Worm (Caenorhabditis elegans): ENCODE results near the gene sra-1.

- no peak for TF ChIP-seq pha-4 (tag; optimal IDR thresholded peaks at IDR 0.05)
- no peak for TF ChIP-seq sox-4 (tag; optimal IDR thresholded peaks at IDR 0.05)
- TF ChIP-seq elt-4 (tag; optimal IDR thresholded peaks at IDR 0.05), result no peak
- no peak for TF ChIP-seq ttx-3 (tag; optimal IDR thresholded peaks at IDR 0.05)
- no peak for TF ChIP-seq F13H6.1 (tag; optimal IDR thresholded peaks at IDR 0.05)
- TF ChIP-seq ceh-45 (GFP tag; IDR thresholded peaks at IDR 0.05), result no peak
- no peak for TF ChIP-seq C38D4.7 (GFP tag; optimal IDR thresholded peaks at IDR 0.05)
- no peak for TF ChIP-seq eyg-1 (tag; optimal IDR thresholded peaks at IDR 0.05)
- no peak for TF ChIP-seq nhr-11 (tag; optimal IDR thresholded peaks at IDR 0.05)
- TF ChIP-seq tbx-2 (tag; optimal IDR thresholded peaks at IDR 0.05), result no peak
Observed at ce11 chrII:9560895-9561294, 39.4 kb upstream of the sra-1 start.
